Fruit fly (Drosophila melanogaster) whole organism, embryonic: Measurements from ENCODE around the gene CG10011.

Source experiments
- CG10147 ChIP-seq: fragments of 200-800 bp; sonication (Bioruptor generic); optimal IDR thresholded peaks from 2 replicates; lab custom pipeline; 2019; ENCODE audit warnings: missing biosample characterization, mild to moderate bottlenecking, missing genetic modification characterization, moderate library complexity
- CG10209 ChIP-seq: fragments of 200-800 bp; sonication (Bioruptor generic); optimal IDR thresholded peaks from 3 replicates; lab custom pipeline; 2017; ENCODE audit warnings: missing biosample characterization, mild to moderate bottlenecking, missing genetic modification characterization, missing genetic modification reagents
- CG10959 ChIP-seq: fragments of 200-800 bp; sonication (Bioruptor generic); IDR thresholded peaks from 2 replicates; pipeline ENCODE4 v1.3.6; 2022; ENCODE audit warnings: missing biosample characterization, missing genetic modification characterization
- CG11093 ChIP-seq: fragments of 200-800 bp; sonication (Bioruptor generic); IDR thresholded peaks from 3 replicates; pipeline ENCODE4 v1.3.6; 2022; ENCODE audit warnings: missing biosample characterization, missing genetic modification characterization
- CG11504 ChIP-seq: fragments of 200-800 bp; sonication (Bioruptor generic); optimal IDR thresholded peaks from 3 replicates; lab custom pipeline; 2019; ENCODE audit warnings: missing biosample characterization, mild to moderate bottlenecking, missing genetic modification characterization, moderate library complexity
- CG11695 ChIP-seq: fragments of 200-800 bp; sonication (Bioruptor generic); IDR thresholded peaks from 3 replicates; pipeline ENCODE4 v1.3.6; 2022; ENCODE audit warnings: missing biosample characterization, missing genetic modification characterization
- CG12155 ChIP-seq: fragments of 200-800 bp; sonication (Bioruptor generic); optimal IDR thresholded peaks from 3 replicates; lab custom pipeline; 2016; ENCODE audit warnings: missing biosample characterization, missing genetic modification characterization
- CG12236 ChIP-seq: fragments of 200-800 bp; sonication (Bioruptor generic); optimal IDR thresholded peaks from 2 replicates; lab custom pipeline; 2016; ENCODE audit warnings: missing biosample characterization, missing genetic modification characterization
- CG13296 ChIP-seq: fragments of 200-800 bp; sonication (Bioruptor generic); optimal IDR thresholded peaks from 3 replicates; lab custom pipeline; 2018; ENCODE audit warnings: missing biosample characterization, mild to moderate bottlenecking, missing genetic modification characterization
- CG14860 ChIP-seq: fragments of 200-800 bp; sonication (Bioruptor generic); IDR thresholded peaks from 3 replicates; pipeline ENCODE4 v1.3.6; 2022; ENCODE audit warnings: missing biosample characterization, missing genetic modification characterization; ENCODE audit not compliant: partially characterized antibody
- CG1529 ChIP-seq: fragments of 200-800 bp; sonication (Bioruptor generic); optimal IDR thresholded peaks from 3 replicates; lab custom pipeline; 2018; ENCODE audit warnings: missing biosample characterization, missing genetic modification characterization
- CG16863 ChIP-seq: fragments of 200-800 bp; sonication (Bioruptor generic); optimal IDR thresholded peaks from 3 replicates; lab custom pipeline; 2016; ENCODE audit warnings: missing biosample characterization, missing genetic modification characterization
- CG17359 ChIP-seq: fragments of 200-800 bp; sonication (Bioruptor generic); optimal IDR thresholded peaks from 3 replicates; lab custom pipeline; 2018; ENCODE audit warnings: missing biosample characterization, mild to moderate bottlenecking, missing genetic modification characterization, moderate library complexity
- CG18599 ChIP-seq: fragments of 200-800 bp; sonication (Bioruptor generic); optimal IDR thresholded peaks from 3 replicates; lab custom pipeline; 2017; ENCODE audit warnings: missing biosample characterization, missing genetic modification characterization, mild to moderate bottlenecking, moderate library complexity, missing genetic modification reagents
- CG2116 ChIP-seq: fragments of 200-800 bp; sonication (Bioruptor generic); optimal IDR thresholded peaks from 3 replicates; lab custom pipeline; 2018; ENCODE audit warnings: missing biosample characterization, mild to moderate bottlenecking, missing genetic modification characterization
- CG2120 ChIP-seq: fragments of 200-800 bp; sonication (Bioruptor generic); optimal IDR thresholded peaks from 3 replicates; lab custom pipeline; 2016; ENCODE audit warnings: missing biosample characterization, missing genetic modification characterization
- CG32532 ChIP-seq: fragments of 200-800 bp; sonication (Bioruptor generic); IDR thresholded peaks from 2 replicates; pipeline ENCODE4 v1.3.6; 2022; ENCODE audit warnings: missing biosample characterization, missing genetic modification characterization
- CG3407 ChIP-seq: fragments of 200-800 bp; sonication (Bioruptor generic); optimal IDR thresholded peaks from 2 replicates; lab custom pipeline; 2018; ENCODE audit warnings: missing biosample characterization, mild to moderate bottlenecking, missing genetic modification characterization
- CG3847 ChIP-seq: fragments of 200-800 bp; sonication (Bioruptor generic); IDR thresholded peaks from 2 replicates; pipeline ENCODE4 v1.3.6; 2022; ENCODE audit warnings: missing biosample characterization, missing genetic modification characterization
- CG4424 ChIP-seq: fragments of 200-800 bp; sonication (Bioruptor generic); optimal IDR thresholded peaks from 3 replicates; lab custom pipeline; 2016; ENCODE audit warnings: missing biosample characterization, missing genetic modification characterization
- CG5953 ChIP-seq: fragments of 200-800 bp; sonication (Bioruptor generic); IDR thresholded peaks from 2 replicates; pipeline ENCODE4 v1.3.6; 2022; ENCODE audit warnings: missing biosample characterization, missing genetic modification characterization
- CG7839 ChIP-seq: fragments of 200-800 bp; sonication (Bioruptor generic); optimal IDR thresholded peaks from 3 replicates; lab custom pipeline; 2018; ENCODE audit warnings: missing biosample characterization, mild to moderate bottlenecking, missing genetic modification characterization, moderate library complexity
- Deaf1 ChIP-seq: fragments of 200-800 bp; optimal IDR thresholded peaks from 3 replicates; lab custom pipeline; 2019; ENCODE audit warnings: missing biosample characterization, mild to moderate bottlenecking, missing genetic modification characterization, moderate library complexity
- Dek ChIP-seq: fragments of 200-800 bp; sonication (Bioruptor generic); optimal IDR thresholded peaks from 3 replicates; lab custom pipeline; 2019; ENCODE audit warnings: missing biosample characterization, mild to moderate bottlenecking, missing genetic modification characterization, moderate library complexity
- H15 ChIP-seq: fragments of 200-800 bp; sonication (Bioruptor generic); IDR thresholded peaks from 3 replicates; pipeline ENCODE4 v1.3.6; 2022; ENCODE audit warnings: missing biosample characterization, missing genetic modification characterization
- HmgD ChIP-seq: fragments of 200-800 bp; sonication (Bioruptor generic); optimal IDR thresholded peaks from 3 replicates; lab custom pipeline; 2016; ENCODE audit warnings: missing biosample characterization, missing genetic modification characterization
- NFAT ChIP-seq: fragments of 200-800 bp; sonication (Bioruptor generic); IDR thresholded peaks from 2 replicates; pipeline ENCODE4 v1.3.6; 2022; ENCODE audit warnings: missing biosample characterization, missing genetic modification characterization
- Nf-YB ChIP-seq: fragments of 200-800 bp; sonication (Bioruptor generic); optimal IDR thresholded peaks from 3 replicates; lab custom pipeline; 2019; ENCODE audit warnings: missing biosample characterization, mild to moderate bottlenecking, missing genetic modification characterization, moderate library complexity
- Poxn ChIP-seq: fragments of 200-800 bp; sonication (Bioruptor generic); IDR thresholded peaks from 2 replicates; pipeline ENCODE4 v1.3.6; 2022; ENCODE audit warnings: missing biosample characterization, missing genetic modification characterization
- Sox102F ChIP-seq: fragments of 200-800 bp; sonication (Bioruptor generic); optimal IDR thresholded peaks from 2 replicates; lab custom pipeline; 2018; ENCODE audit warnings: missing biosample characterization, mild to moderate bottlenecking, missing genetic modification characterization, moderate library complexity
- Taf1 ChIP-seq: fragments of 200-800 bp; sonication (Bioruptor generic); IDR thresholded peaks from 2 replicates; pipeline ENCODE4 v1.3.6; 2022; ENCODE audit warnings: missing biosample characterization, missing genetic modification characterization
- ab ChIP-seq: fragments of 200-800 bp; sonication (Bioruptor generic); optimal IDR thresholded peaks from 2 replicates; lab custom pipeline; 2016; ENCODE audit warnings: missing biosample characterization, missing genetic modification characterization
- br ChIP-seq: fragments of >200 bp; optimal IDR thresholded peaks from 2 replicates; lab custom pipeline; 2017
- croc ChIP-seq: fragments of 200-800 bp; sonication (Bioruptor generic); conservative IDR thresholded peaks from 3 replicates; pipeline ENCODE4 v1.3.6; 2022; ENCODE audit warnings: missing biosample characterization, missing genetic modification characterization
- crp ChIP-seq, 2 experiments: fragments of 200-800 bp; sonication (Bioruptor generic); optimal IDR thresholded peaks; 2 replicates in 1 of 2; 3 replicates in 1 of 2; lab custom pipeline; 2017; ENCODE audit warnings: missing biosample characterization in 2 of 2, missing genetic modification characterization in 2 of 2, mild to moderate bottlenecking in 1 of 2, moderate library complexity in 1 of 2
- dmrt99B ChIP-seq: fragments of 200-800 bp; sonication (Bioruptor generic); optimal IDR thresholded peaks from 2 replicates; lab custom pipeline; 2018; ENCODE audit warnings: missing biosample characterization, mild to moderate bottlenecking, missing genetic modification characterization, moderate library complexity
- eve ChIP-seq, 2 experiments: fragments of >200 bp; optimal IDR thresholded peaks; 2 replicates each; lab custom pipeline; 2017; ENCODE audit warnings: missing biosample characterization in 2 of 2, missing genetic modification characterization in 2 of 2
- fd64A ChIP-seq: fragments of 200-800 bp; sonication (Bioruptor generic); optimal IDR thresholded peaks from 3 replicates; lab custom pipeline; 2018; ENCODE audit warnings: missing biosample characterization, mild to moderate bottlenecking, missing genetic modification characterization
- gcm ChIP-seq: fragments of 200-800 bp; sonication (Bioruptor generic); optimal IDR thresholded peaks from 2 replicates; lab custom pipeline; 2019; ENCODE audit warnings: missing biosample characterization, mild to moderate bottlenecking, missing genetic modification characterization, moderate library complexity
- grn ChIP-seq: fragments of 200-800 bp; sonication (Bioruptor generic); optimal IDR thresholded peaks from 3 replicates; lab custom pipeline; 2017; ENCODE audit warnings: missing biosample characterization, missing genetic modification characterization
- gt ChIP-seq: fragments of 200-800 bp; sonication (Bioruptor generic); IDR thresholded peaks from 2 replicates; pipeline ENCODE4 v1.3.6; 2022; ENCODE audit warnings: missing biosample characterization, missing genetic modification characterization
- klu ChIP-seq: fragments of 200-800 bp; sonication (Bioruptor generic); IDR thresholded peaks from 2 replicates; pipeline ENCODE4 v1.3.6; 2022; ENCODE audit warnings: missing biosample characterization, missing genetic modification characterization
- knrl ChIP-seq: fragments of 200-800 bp; sonication (Bioruptor generic); IDR thresholded peaks from 3 replicates; pipeline ENCODE4 v1.3.6; 2022; ENCODE audit warnings: missing biosample characterization, missing genetic modification characterization; ENCODE audit not compliant: partially characterized antibody
- prd ChIP-seq, 3 experiments: fragments of >200 bp in 2 of 3; fragments of 200-800 bp in 1 of 3; sonication (Bioruptor generic) in 1 of 3; optimal IDR thresholded peaks in 2 of 3; IDR thresholded peaks in 1 of 3; 2 replicates in 2 of 3; 3 replicates in 1 of 3; pipeline versions ENCODE4 v1.3.6 to Lab custom; 2017 to 2022; ENCODE audit warnings: missing biosample characterization in 1 of 3, missing genetic modification characterization in 1 of 3
- seq ChIP-seq: fragments of 200-800 bp; sonication (Bioruptor generic); IDR thresholded peaks from 2 replicates; pipeline ENCODE4 v1.3.6; 2022; ENCODE audit warnings: missing biosample characterization, missing genetic modification characterization
- sim ChIP-seq: fragments of 200-800 bp; sonication (Bioruptor generic); IDR thresholded peaks from 2 replicates; pipeline ENCODE4 v1.3.6; 2022; ENCODE audit warnings: missing biosample characterization, missing genetic modification characterization
- tap ChIP-seq: fragments of 200-800 bp; optimal IDR thresholded peaks from 3 replicates; lab custom pipeline; 2019; ENCODE audit warnings: missing biosample characterization, mild to moderate bottlenecking, missing genetic modification characterization, moderate library complexity
- unc-4 ChIP-seq: fragments of 200-800 bp; sonication (Bioruptor generic); IDR thresholded peaks from 2 replicates; pipeline ENCODE4 v1.3.6; 2022; ENCODE audit warnings: missing biosample characterization, missing genetic modification characterization; ENCODE audit not compliant: partially characterized antibody
- wek ChIP-seq: fragments of 200-800 bp; sonication (Bioruptor generic); optimal IDR thresholded peaks from 3 replicates; lab custom pipeline; 2018; ENCODE audit warnings: missing biosample characterization, mild to moderate bottlenecking, missing genetic modification characterization, moderate library complexity
- zen ChIP-seq: fragments of 200-800 bp; sonication (Bioruptor generic); optimal IDR thresholded peaks from 3 replicates; lab custom pipeline; 2018; ENCODE audit warnings: missing biosample characterization, mild to moderate bottlenecking, missing genetic modification characterization, moderate library complexity
- zf30C ChIP-seq: fragments of 200-800 bp; sonication (Bioruptor generic); optimal IDR thresholded peaks from 3 replicates; lab custom pipeline; 2018; ENCODE audit warnings: missing biosample characterization, mild to moderate bottlenecking, missing genetic modification characterization

Gene CG10011

DNA sequence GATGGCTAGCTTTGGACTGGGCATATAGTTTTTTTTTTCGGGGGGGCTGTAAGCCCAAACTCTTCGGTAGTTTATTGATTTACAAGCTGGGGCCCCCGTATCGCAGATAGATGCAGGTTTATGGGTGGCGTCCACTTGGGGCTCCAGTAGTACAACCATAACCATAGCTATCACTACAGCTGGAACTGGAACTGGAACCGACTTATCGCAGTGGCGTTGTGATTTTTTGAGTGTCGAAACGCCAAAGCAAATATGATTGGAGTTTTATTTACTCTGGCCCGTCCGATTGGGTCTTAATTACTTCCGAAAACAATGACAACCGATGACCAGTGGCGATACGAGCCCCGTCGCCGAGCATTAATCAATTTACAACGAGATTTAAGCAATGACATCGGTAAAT, 44.4 kb downstream of the CG10011 start (continued):
- TF ChIP-seq prd (optimal IDR thresholded peaks at IDR 0.05; lab: Kevin White, UChicago) (no peak), prd (GFP tag; IDR thresholded peaks at IDR 0.05; lab: Robert Waterston, UW) (no peak), wek (GFP tag; lab: Kevin White, UChicago) (peak; percentile 78), Sox102F (GFP tag; lab: Kevin White, UChicago) (peak; percentile 29), CG2120 (GFP tag; lab: Kevin White, UChicago) (no peak), CG18599 (GFP tag; lab: Kevin White, UChicago) (peak; percentile 37), ab (GFP tag; lab: Kevin White, UChicago) (no peak), CG10209 (GFP tag; lab: Kevin White, UChicago) (peak; percentile 30), CG11504 (tag; lab: Kevin White, UChicago) (peak; percentile 40), CG4424 (GFP tag; lab: Kevin White, UChicago) (no peak), Poxn (no peak), CG7839 (peak; percentile 33), CG2116 (no peak), CG1529 (peak; percentile 50), CG17359 (tag; lab: Kevin White, UChicago) (peak; percentile 56), dmrt99B (peak; percentile 53), knrl (GFP tag; lab: Robert Waterston, UW) (no peak), CG5953 (GFP tag; lab: Robert Waterston, UW) (peak; percentile 47; the same call in 1 of the 2 replicates), CG10959 (no peak), CG14860 (GFP tag; lab: Robert Waterston, UW) (no peak), Nf-YB (GFP tag; lab: Kevin White, UChicago) (peak; percentile 44), crp (GFP tag; optimal IDR thresholded peaks at IDR 0.05; lab: Kevin White, UChicago) (no peak), br (lab: Kevin White, UChicago) (no peak), sim (GFP tag; lab: Robert Waterston, UW) (peak; percentile 33; the same call in 1 of the 2 replicates), unc-4 (GFP tag; lab: Robert Waterston, UW) (no peak), CG11695 (peak; percentile 56; the same call in 1 of the 3 replicates), CG3847 (no peak), CG3407 (GFP tag; lab: Kevin White, UChicago) (peak; percentile 69), klu (GFP tag; lab: Robert Waterston, UW) (no peak), grn (GFP tag; lab: Kevin White, UChicago) (peak; percentile 78), CG12155 (GFP tag; lab: Kevin White, UChicago) (no peak), zen (tag; lab: Kevin White, UChicago) (no peak), croc (GFP tag; lab: Robert Waterston, UW) (no peak; the same call in 2 of the 3 replicates), H15 (GFP tag; lab: Robert Waterston, UW) (no peak), CG12236 (GFP tag; lab: Kevin White, UChicago) (no peak), CG11093 (GFP tag; lab: Robert Waterston, UW) (peak; percentile 27; the same call in 1 of the 3 replicates), seq (GFP tag; lab: Robert Waterston, UW) (peak; percentile 17; the same call in 1 of the 2 replicates), gt (GFP tag; lab: Robert Waterston, UW) (no peak), fd64A (GFP tag; lab: Kevin White, UChicago) (peak; percentile 71), CG13296 (peak; percentile 53), eve (GFP tag; optimal IDR thresholded peaks at IDR 0.05; lab: Kevin White, UChicago) (no peak), tap (tag; lab: Kevin White, UChicago) (no peak), zf30C (GFP tag; lab: Kevin White, UChicago) (no peak), gcm (GFP tag; lab: Kevin White, UChicago) (peak; percentile 19), CG32532 (GFP tag; lab: Robert Waterston, UW) (peak; percentile 31), HmgD (GFP tag; lab: Kevin White, UChicago) (no peak), CG10147 (GFP tag; lab: Kevin White, UChicago) (no peak), Deaf1 (tag; lab: Kevin White, UChicago) (peak; percentile 31), Taf1 (GFP tag; lab: Robert Waterston, UW) (no peak), Dek (tag; lab: Kevin White, UChicago) (no peak), CG16863 (GFP tag; lab: Kevin White, UChicago) (no peak), NFAT (no peak)
